Worm (Caenorhabditis elegans) whole organism, late embryonic: ENCODE results near the gene flp-19.

Experiments
- pha-4 ChIP-seq: fragments of 150-350 bp; optimal IDR thresholded peaks from 2 replicates; lab custom pipeline; 2018; ENCODE audit warnings: missing biosample characterization, missing genetic modification reagents, missing genetic modification characterization
- tbx-2 ChIP-seq: sonication (generic microtip); optimal IDR thresholded peaks from 2 replicates; lab custom pipeline; 2016; ENCODE audit warnings: missing genetic modification characterization, missing compliant biosample characterization
- unc-86 ChIP-seq: sonication (generic microtip); optimal IDR thresholded peaks from 2 replicates; lab custom pipeline; 2016; ENCODE audit warnings: missing genetic modification characterization, missing compliant biosample characterization

- TF ChIP-seq unc-86 (tag; lab: Kevin White, UChicago), result no peak
- no peak for TF ChIP-seq tbx-2 (tag; lab: Kevin White, UChicago)
- no peak for TF ChIP-seq pha-4 (tag; lab: Kevin White, UChicago)
Observed at ce11 chrX:10596420-10596907, 8.0 kb upstream of the flp-19 start.
